Worm (Caenorhabditis elegans): Measurements from ENCODE around the gene T19C3.7.

T19C3.7 gene

DNA sequence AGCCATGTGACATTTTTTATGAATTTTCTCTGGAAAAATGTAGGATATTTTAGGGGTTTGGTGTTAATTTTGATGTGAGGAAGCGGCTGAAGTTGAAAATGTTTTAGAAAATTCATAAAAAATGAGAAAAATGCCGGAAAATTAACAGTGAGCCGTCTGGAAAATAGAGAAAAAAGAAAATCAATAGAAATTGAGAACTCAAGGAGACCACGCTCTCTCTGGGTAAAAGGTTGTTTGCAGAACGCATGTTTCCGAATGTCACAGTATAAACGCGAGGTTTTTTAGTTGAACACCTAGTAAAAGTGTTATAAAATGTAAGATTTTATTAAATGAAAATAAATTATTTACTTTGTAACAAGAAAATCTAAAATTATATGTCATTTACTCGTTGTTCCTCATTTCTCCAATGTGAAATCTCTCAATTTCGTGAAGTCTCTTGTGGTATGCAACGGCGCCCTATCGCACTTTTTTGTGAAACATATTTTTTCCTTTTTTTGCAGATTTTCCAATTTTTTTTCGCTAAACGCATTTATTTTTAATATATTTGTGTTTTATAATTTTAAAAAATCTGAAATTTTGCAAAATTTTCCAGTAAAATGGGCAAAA lies 4.3 kb upstream of the T19C3.7 start, which contains the start of the genes tag-266 and tag-267 (continued):
- no peak for TF ChIP-seq nhr-25 (tag; optimal IDR thresholded peaks at IDR 0.05; ENCODE audit: borderline replicate concordance, insufficient read depth)
- TF ChIP-seq mes-2 (tag; optimal IDR thresholded peaks at IDR 0.05; ENCODE audit: poor library complexity, severe bottlenecking): peak; percentile 87
- TF ChIP-seq nhr-6 (tag; optimal IDR thresholded peaks at IDR 0.05): peak; percentile 1
- TF ChIP-seq dpl-1 (GFP tag; optimal IDR thresholded peaks at IDR 0.05): peak; percentile 43
- TF ChIP-seq mdl-1 (tag; optimal IDR thresholded peaks at IDR 0.05): peak in 1 of 2 experiments; percentile 27
- no peak for TF ChIP-seq lin-29 (GFP tag; IDR thresholded peaks at IDR 0.05)

- TF ChIP-seq lim-7 (GFP tag; IDR thresholded peaks at IDR 0.05) (no peak), lin-38 (GFP tag; IDR thresholded peaks at IDR 0.05) (0 out of 2 replicates have a peak, but pooled peaks have one; percentile 7), F49E8.2 (tag; optimal IDR thresholded peaks at IDR 0.05; ENCODE audit: borderline replicate concordance) (no peak), arid-1 (GFP tag; conservative IDR thresholded peaks at IDR 0.05) (no peak), mes-2 (tag; optimal IDR thresholded peaks at IDR 0.05; ENCODE audit: poor library complexity, severe bottlenecking) (no peak), mdt-29 (GFP tag; IDR thresholded peaks at IDR 0.05) (no peak), F37D6.2 (tag; optimal IDR thresholded peaks at IDR 0.05) (no peak)
Observed at ce11 chrIII:638319-638718, 2.4 kb upstream of the T19C3.7 start, which contains the start of gene sbds-1. Gene sbds-1 (minus strand): TSS chrIII:638419.

DNA sequence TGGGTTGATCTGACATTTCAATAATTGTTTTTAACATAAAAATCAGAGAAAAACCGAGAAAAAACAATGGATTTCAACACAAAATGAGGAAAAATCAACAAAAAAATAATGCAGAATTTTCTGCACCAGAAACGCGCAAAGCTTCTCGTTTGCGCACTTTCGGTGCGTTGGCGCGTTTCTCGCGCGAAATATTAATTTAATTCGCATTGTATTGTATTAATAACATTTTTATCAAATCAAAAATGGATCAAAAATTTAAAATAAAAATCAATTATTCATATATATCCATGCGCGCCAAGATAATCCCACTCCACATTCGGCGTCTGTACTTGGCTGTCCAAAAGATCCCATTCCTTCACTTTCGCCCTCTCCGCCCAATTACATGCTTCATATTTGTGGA lies 1.3 kb downstream of the T19C3.7 start, which contains the start of gene fem-2:
TSS of gene fem-2 (minus strand) at position 9 of the 400 bp plus-strand sequence.
- TF ChIP-seq zfp-2 (tag; optimal IDR thresholded peaks at IDR 0.05) (no peak), dpl-1 (GFP tag; optimal IDR thresholded peaks at IDR 0.05) (peak; percentile 22), dmd-6 (GFP tag; IDR thresholded peaks at IDR 0.05) (no peak), mes-2 (tag; optimal IDR thresholded peaks at IDR 0.05; ENCODE audit: poor library complexity, severe bottlenecking) (peak; percentile 61), lin-38 (GFP tag; IDR thresholded peaks at IDR 0.05) (peak; percentile 59), madf-5 (GFP tag; IDR thresholded peaks at IDR 0.05) (no peak), lsy-2 (tag; optimal IDR thresholded peaks at IDR 0.05) (peak in 1 of 2 experiments; percentile 58), hlh-30 (tag; optimal IDR thresholded peaks at IDR 0.05; ENCODE audit: insufficient read depth) (peak; percentile 40), ztf-11 (tag; optimal IDR thresholded peaks at IDR 0.05) (no peak), php-3 (GFP tag; IDR thresholded peaks at IDR 0.05) (no peak), Y105C5A.15 (GFP tag; IDR thresholded peaks at IDR 0.05) (no peak), zfp-3 (GFP tag; conservative IDR thresholded peaks at IDR 0.05) (no peak), hmg-1.1 (GFP tag; IDR thresholded peaks at IDR 0.05) (peak; percentile 33; the same call in 1 of the 2 replicates), mdl-1 (tag; optimal IDR thresholded peaks at IDR 0.05) (no peak), tag-97 (GFP tag; IDR thresholded peaks at IDR 0.05) (no peak), dve-1 (tag; optimal IDR thresholded peaks at IDR 0.05; ENCODE audit: insufficient read depth) (peak; percentile 34), nhr-10 (tag; optimal IDR thresholded peaks at IDR 0.05) (no peak), rbr-2 (tag; optimal IDR thresholded peaks at IDR 0.05) (no peak), daf-16 (GFP tag; optimal IDR thresholded peaks at IDR 0.05) (no peak), daf-16 (tag; optimal IDR thresholded peaks at IDR 0.05) (peak; percentile 13), fkh-10 (GFP tag; optimal IDR thresholded peaks at IDR 0.05) (no peak), aly-2 (tag; optimal IDR thresholded peaks at IDR 0.05) (no peak), pqm-1 (tag; optimal IDR thresholded peaks at IDR 0.05) (no peak), mep-1 (tag; optimal IDR thresholded peaks at IDR 0.05) (peak; percentile 30), R02D3.7 (tag; optimal IDR thresholded peaks at IDR 0.05) (no peak), spr-1 (tag; optimal IDR thresholded peaks at IDR 0.05) (no peak), ceh-82 (tag; optimal IDR thresholded peaks at IDR 0.05) (no peak), lim-7 (GFP tag; IDR thresholded peaks at IDR 0.05) (no peak), sdz-12 (GFP tag; optimal IDR thresholded peaks at IDR 0.05) (no peak), lin-13 (GFP tag; optimal IDR thresholded peaks at IDR 0.05) (no peak), nhr-48 (tag; optimal IDR thresholded peaks at IDR 0.05) (no peak), snpc-1.2 (GFP tag; IDR thresholded peaks at IDR 0.05) (no peak), ceh-44 (GFP tag; IDR thresholded peaks at IDR 0.05) (no peak), mdt-29 (GFP tag; IDR thresholded peaks at IDR 0.05) (no peak), nhr-6 (tag; optimal IDR thresholded peaks at IDR 0.05) (no peak), zip-11 (GFP tag; IDR thresholded peaks at IDR 0.05) (no peak), saeg-2 (GFP tag; IDR thresholded peaks at IDR 0.05) (no peak), snpc-4 (tag; optimal IDR thresholded peaks at IDR 0.05) (no peak)

Data from whole organism, L4 larva.